Worm (Caenorhabditis elegans) whole organism, young adult: ENCODE results near the gene tat-3.

ENCODE experiments used
- F49E8.2 ChIP-seq: sonication (generic microtip); optimal IDR thresholded peaks from 3 replicates; lab custom pipeline; 2017; ENCODE audit warnings: missing genetic modification characterization, mild to moderate bottlenecking, missing compliant biosample characterization, antibody characterized with exemption, moderate library complexity; ENCODE audit not compliant: insufficient read depth
- F57C9.4 ChIP-seq: sonication (generic microtip); optimal IDR thresholded peaks from 2 replicates; lab custom pipeline; 2017; ENCODE audit warnings: mild to moderate bottlenecking, missing genetic modification characterization, missing compliant biosample characterization
- atf-7 ChIP-seq: sonication (generic microtip); optimal IDR thresholded peaks from 2 replicates; lab custom pipeline; 2017; ENCODE audit warnings: mild to moderate bottlenecking, missing genetic modification characterization, missing compliant biosample characterization
- chd-7 ChIP-seq: sonication (generic microtip); optimal IDR thresholded peaks from 2 replicates; lab custom pipeline; 2016; ENCODE audit warnings: mild to moderate bottlenecking, missing genetic modification characterization, moderate library complexity, missing compliant biosample characterization
- hlh-26 ChIP-seq: fragments of 200-800 bp; sonication (Bioruptor generic); conservative IDR thresholded peaks from 2 replicates; pipeline ENCODE4 v1.3.6; 2022; ENCODE audit warnings: missing genetic modification reagents, missing genetic modification characterization, missing compliant biosample characterization
- snpc-3.4 ChIP-seq: sonication (generic microtip); optimal IDR thresholded peaks from 2 replicates; lab custom pipeline; 2017; ENCODE audit warnings: missing genetic modification characterization, mild to moderate bottlenecking, missing compliant biosample characterization, antibody characterized with exemption, moderate library complexity, missing genotype, missing genetic modification reagents
- ztf-28 ChIP-seq: fragments of 200-800 bp; sonication (Bioruptor generic); IDR thresholded peaks from 2 replicates; pipeline ENCODE4 v1.3.6; 2022; ENCODE audit warnings: missing genetic modification reagents, missing genetic modification characterization, missing compliant biosample characterization

- TF ChIP-seq F57C9.4 (tag; lab: Kevin White, UChicago) (no peak), F49E8.2 (tag; lab: Kevin White, UChicago) (no peak), snpc-3.4 (no peak), chd-7 (no peak), hlh-26 (GFP tag; lab: Robert Waterston, UW) (no peak), atf-7 (tag; lab: Kevin White, UChicago) (no peak), ztf-28 (GFP tag; lab: Robert Waterston, UW) (no peak)
Observed at ce11 chrIII:10757540-10757939, 27.0 kb upstream of the tat-3 start, which contains the start of gene rnf-113.
